Fruit fly (Drosophila melanogaster): ENCODE data around the gene Fpgs2.

dm6 chr2L:3867474-3868082 is 46.5 kb downstream of the Fpgs2 start, which contains the start of gene Cep97:
- TF ChIP-seq psq (GFP tag; optimal IDR thresholded peaks at IDR 0.05) (no peak), usp (GFP tag; optimal IDR thresholded peaks at IDR 0.05) (no peak), Hr83 (GFP tag; optimal IDR thresholded peaks at IDR 0.05; ENCODE audit: poor library complexity, severe bottlenecking) (no peak), Abd-B (GFP tag; optimal IDR thresholded peaks at IDR 0.05) (no peak), rgr (GFP tag; optimal IDR thresholded peaks at IDR 0.05) (no peak)

Measured in whole organism, wandering third instar larva.